Worm (Caenorhabditis elegans): ENCODE results near the gene cept-2.

The cept-2 gene

ce11 chrV:14341672-14342071 is 5.9 kb upstream of the cept-2 start, which contains the start of gene F47B8.10:
Gene F47B8.10 (plus strand): TSS chrV:14341972.
- no peak for TF ChIP-seq ceh-45 (GFP tag; IDR thresholded peaks at IDR 0.05)
- TF ChIP-seq dmd-4 (tag; optimal IDR thresholded peaks at IDR 0.05; ENCODE audit: borderline replicate concordance), result no peak
- TF ChIP-seq ceh-34 (tag; optimal IDR thresholded peaks at IDR 0.05), result no peak
- no peak for TF ChIP-seq pqm-1 (tag; optimal IDR thresholded peaks at IDR 0.05)
- no peak for TF ChIP-seq ceh-9 (tag; optimal IDR thresholded peaks at IDR 0.05)
- TF ChIP-seq ets-4 (tag; optimal IDR thresholded peaks at IDR 0.05), result no peak
- no peak for TF ChIP-seq zip-5 (tag; optimal IDR thresholded peaks at IDR 0.05)
- no peak for TF ChIP-seq Y22D7AL.16 (tag; optimal IDR thresholded peaks at IDR 0.05)

- TF ChIP-seq odd-2 (tag; optimal IDR thresholded peaks at IDR 0.05), result no peak
- no peak for TF ChIP-seq K09A11.1 (tag; optimal IDR thresholded peaks at IDR 0.05; ENCODE audit: insufficient read depth)
- no peak for TF ChIP-seq ceh-18 (tag; optimal IDR thresholded peaks at IDR 0.05)
- TF ChIP-seq zip-5 (tag; optimal IDR thresholded peaks at IDR 0.05), result no peak
- TF ChIP-seq nhr-11 (tag; optimal IDR thresholded peaks at IDR 0.05), result no peak
- TF ChIP-seq K02D7.2 (tag; optimal IDR thresholded peaks at IDR 0.05), result no peak
- no peak for TF ChIP-seq pha-4 (tag; optimal IDR thresholded peaks at IDR 0.05)
- TF ChIP-seq ceh-6 (GFP tag; optimal IDR thresholded peaks at IDR 0.05), result no peak
- no peak for TF ChIP-seq ceh-9 (tag; optimal IDR thresholded peaks at IDR 0.05)
- TF ChIP-seq fkh-10 (GFP tag; optimal IDR thresholded peaks at IDR 0.05), result no peak
- no peak for TF ChIP-seq syd-9 (tag; optimal IDR thresholded peaks at IDR 0.05)
- no peak for TF ChIP-seq C38D4.7 (GFP tag; optimal IDR thresholded peaks at IDR 0.05)
Observed at ce11 chrV:14350498-14350897, 2.9 kb downstream of the cept-2 start.

ce11 chrV:14350949-14351348 is 3.4 kb downstream of the cept-2 start:
- TF ChIP-seq eyg-1 (tag; optimal IDR thresholded peaks at IDR 0.05), result no peak
- peak; percentile 62 for TF ChIP-seq nfya-1 (tag; optimal IDR thresholded peaks at IDR 0.05)
- no peak for TF ChIP-seq hlh-13 (GFP tag; optimal IDR thresholded peaks at IDR 0.05)
- no peak for TF ChIP-seq T23F11.4 (GFP tag; optimal IDR thresholded peaks at IDR 0.05)
- peak; percentile 7 for TF ChIP-seq ceh-2 (tag; optimal IDR thresholded peaks at IDR 0.05)
- TF ChIP-seq ceh-9 (tag; optimal IDR thresholded peaks at IDR 0.05), result no peak
- TF ChIP-seq madf-2 (tag; optimal IDR thresholded peaks at IDR 0.05), result peak; percentile 0
- TF ChIP-seq ahr-1 (tag; optimal IDR thresholded peaks at IDR 0.05), result no peak
- TF ChIP-seq che-1 (tag; optimal IDR thresholded peaks at IDR 0.05), result no peak
- no peak for TF ChIP-seq lim-6 (tag; optimal IDR thresholded peaks at IDR 0.05)
- TF ChIP-seq pha-4 (tag; optimal IDR thresholded peaks at IDR 0.05), result no peak
- peak; percentile 3 for TF ChIP-seq F13H6.1 (tag; optimal IDR thresholded peaks at IDR 0.05)
- TF ChIP-seq fax-1 (tag; optimal IDR thresholded peaks at IDR 0.05), result no peak
- peak; percentile 54 for TF ChIP-seq ref-2 (tag; optimal IDR thresholded peaks at IDR 0.05)
- no peak for TF ChIP-seq nhr-11 (tag; optimal IDR thresholded peaks at IDR 0.05)
- TF ChIP-seq nhr-232 (tag; optimal IDR thresholded peaks at IDR 0.05), result no peak
- TF ChIP-seq unc-55 (GFP tag; optimal IDR thresholded peaks at IDR 0.05), result no peak
- peak; percentile 79 for TF ChIP-seq ceh-18 (tag; optimal IDR thresholded peaks at IDR 0.05)
- TF ChIP-seq hlh-30 (tag; optimal IDR thresholded peaks at IDR 0.05; ENCODE audit: insufficient read depth), result no peak
- TF ChIP-seq tbx-7 (tag; optimal IDR thresholded peaks at IDR 0.05), result no peak
- TF ChIP-seq sox-2 (GFP tag; IDR thresholded peaks at IDR 0.05), result no peak
- TF ChIP-seq C08G9.2 (tag; optimal IDR thresholded peaks at IDR 0.05), result peak; percentile 64
- no peak for TF ChIP-seq sox-4 (tag; optimal IDR thresholded peaks at IDR 0.05)
- peak; percentile 60 for TF ChIP-seq rnt-1 (tag; optimal IDR thresholded peaks at IDR 0.05)
- peak; percentile 55 for TF ChIP-seq ceh-14 (tag; optimal IDR thresholded peaks at IDR 0.05)
- TF ChIP-seq ceh-45 (GFP tag; IDR thresholded peaks at IDR 0.05), result no peak
- TF ChIP-seq hlh-8 (tag; optimal IDR thresholded peaks at IDR 0.05), result peak; percentile 11
- TF ChIP-seq fkh-10 (GFP tag; optimal IDR thresholded peaks at IDR 0.05), result peak; percentile 14
- peak; percentile 3 for TF ChIP-seq sdc-2 (tag; optimal IDR thresholded peaks at IDR 0.05)
- TF ChIP-seq K09A11.1 (tag; optimal IDR thresholded peaks at IDR 0.05; ENCODE audit: insufficient read depth), result no peak
- peak; percentile 72 for TF ChIP-seq unc-42 (tag; optimal IDR thresholded peaks at IDR 0.05)
- TF ChIP-seq zip-5 (tag; optimal IDR thresholded peaks at IDR 0.05), result no peak
- TF ChIP-seq pax-1 (tag; optimal IDR thresholded peaks at IDR 0.05), result no peak
- no peak for TF ChIP-seq npax-4 (tag; optimal IDR thresholded peaks at IDR 0.05)
- TF ChIP-seq dve-1 (tag; optimal IDR thresholded peaks at IDR 0.05), result peak; percentile 22
- no peak for TF ChIP-seq mec-3 (tag; optimal IDR thresholded peaks at IDR 0.05; ENCODE audit: borderline replicate concordance)
- no peak for TF ChIP-seq ama-1 (optimal IDR thresholded peaks at IDR 0.05)
- TF ChIP-seq K02D7.2 (tag; optimal IDR thresholded peaks at IDR 0.05), result no peak
- no peak for TF ChIP-seq hlh-15 (tag; optimal IDR thresholded peaks at IDR 0.05)
- peak; percentile 24 for TF ChIP-seq syd-9 (tag; optimal IDR thresholded peaks at IDR 0.05)

Data from whole organism, late embryonic.